Worm (Caenorhabditis elegans) whole organism, L1 larva: ENCODE results near the gene F37B4.15.

Experiments used
- C16A3.4 ChIP-seq: fragments of 150-350 bp; optimal IDR thresholded peaks from 2 replicates; lab custom pipeline; 2014; ENCODE audit warnings: missing biosample characterization, missing genetic modification characterization
- C34B4.2 ChIP-seq: sonication (generic microtip); optimal IDR thresholded peaks from 2 replicates; lab custom pipeline; 2017; ENCODE audit warnings: mild to moderate bottlenecking, missing genetic modification characterization, missing compliant biosample characterization
- Y116A8C.19 ChIP-seq: sonication (generic microtip); optimal IDR thresholded peaks from 2 replicates; lab custom pipeline; 2016; ENCODE audit warnings: missing compliant biosample characterization, missing genetic modification characterization, borderline replicate concordance
- aha-1 ChIP-seq: fragments of 150-350 bp; optimal IDR thresholded peaks from 2 replicates; lab custom pipeline; 2014; ENCODE audit warnings: missing biosample characterization, missing genetic modification characterization
- ama-1 ChIP-seq: fragments of 150-350 bp; optimal IDR thresholded peaks from 2 replicates; lab custom pipeline; 2014
- blmp-1 ChIP-seq: fragments of 150-350 bp; optimal IDR thresholded peaks from 2 replicates; lab custom pipeline; 2014; ENCODE audit warnings: missing biosample characterization, missing genetic modification characterization
- ceh-88 ChIP-seq: fragments of 200-800 bp; sonication (Bioruptor generic); IDR thresholded peaks from 2 replicates; pipeline ENCODE4 v1.3.6; 2022; ENCODE audit warnings: missing genetic modification characterization, missing compliant biosample characterization
- ceh-90 ChIP-seq: sonication (generic microtip); optimal IDR thresholded peaks from 2 replicates; lab custom pipeline; 2016; ENCODE audit warnings: missing genetic modification characterization, missing compliant biosample characterization
- ces-1 ChIP-seq: fragments of 150-350 bp; optimal IDR thresholded peaks from 2 replicates; lab custom pipeline; 2014; ENCODE audit warnings: missing biosample characterization, missing genetic modification reagents, missing genetic modification characterization
- dpl-1 ChIP-seq, 3 experiments: fragments of 150-350 bp in 2 of 3; sonication (generic microtip) in 1 of 3; optimal IDR thresholded peaks; 2 replicates each; lab custom pipeline; 2014 to 2017; ENCODE audit warnings: missing biosample characterization in 3 of 3, missing genetic modification characterization in 3 of 3, missing genetic modification reagents in 3 of 3
- efl-1 ChIP-seq, 4 experiments: fragments of 150-350 bp; optimal IDR thresholded peaks in 3 of 4; peaks in 1 of 4; 1 replicate in 1 of 4; 2 replicates in 3 of 4; lab custom pipeline; 2014; ENCODE audit warnings: missing biosample characterization in 2 of 4, missing genetic modification characterization in 2 of 4, missing genetic modification reagents in 2 of 4
- elt-3 ChIP-seq, 6 experiments: fragments of 150-350 bp in 1 of 6; sonication (generic microtip); optimal IDR thresholded peaks; 2 replicates each; lab custom pipeline; 2017 to 2018; ENCODE audit warnings: missing biosample characterization in 6 of 6, missing genetic modification characterization in 6 of 6, inconsistent platforms in 1 of 6
- fkh-10 ChIP-seq: sonication (generic microtip); optimal IDR thresholded peaks from 2 replicates; lab custom pipeline; 2017; ENCODE audit warnings: missing biosample characterization, missing genetic modification reagents, missing genetic modification characterization
- fkh-4 ChIP-seq: sonication (generic microtip); optimal IDR thresholded peaks from 2 replicates; lab custom pipeline; 2016; ENCODE audit warnings: missing compliant biosample characterization, missing genetic modification characterization, borderline replicate concordance
- fos-1 ChIP-seq: fragments of 150-350 bp; optimal IDR thresholded peaks from 2 replicates; lab custom pipeline; 2014; ENCODE audit warnings: missing biosample characterization, missing genetic modification characterization
- grh-1 ChIP-seq: fragments of 200-800 bp; sonication (Bioruptor generic); IDR thresholded peaks from 2 replicates; pipeline ENCODE4 v1.3.6; 2022; ENCODE audit warnings: missing genetic modification reagents, missing genetic modification characterization, missing compliant biosample characterization
- hpl-2 ChIP-seq: fragments of 150-350 bp; optimal IDR thresholded peaks from 2 replicates; lab custom pipeline; 2014; ENCODE audit warnings: missing biosample characterization, missing genetic modification reagents, missing genetic modification characterization
- irx-1 ChIP-seq: sonication (generic microtip); optimal IDR thresholded peaks from 2 replicates; lab custom pipeline; 2016; ENCODE audit warnings: missing genetic modification characterization, missing compliant biosample characterization
- lin-13 ChIP-seq: fragments of 150-350 bp; optimal IDR thresholded peaks from 2 replicates; lab custom pipeline; 2014; ENCODE audit warnings: missing biosample characterization, missing genetic modification reagents, missing genetic modification characterization
- lin-35 ChIP-seq, 2 experiments: fragments of 150-350 bp; optimal IDR thresholded peaks; 2 replicates each; lab custom pipeline; 2014; ENCODE audit warnings: missing biosample characterization in 2 of 2, missing genetic modification characterization in 2 of 2, missing genetic modification reagents in 2 of 2
- lin-39 ChIP-seq: fragments of 150-350 bp; optimal IDR thresholded peaks from 2 replicates; lab custom pipeline; 2014; ENCODE audit warnings: missing biosample characterization, missing genetic modification reagents, missing genetic modification characterization
- lsy-2 ChIP-seq, 2 experiments: fragments of 150-350 bp; optimal IDR thresholded peaks; 2 replicates each; lab custom pipeline; 2014; ENCODE audit warnings: missing biosample characterization in 2 of 2, missing genetic modification characterization in 2 of 2
- mab-9 ChIP-seq: fragments of 200-800 bp; sonication (Bioruptor generic); IDR thresholded peaks from 2 replicates; pipeline ENCODE4 v1.3.6; 2022; ENCODE audit warnings: missing genetic modification reagents, missing genetic modification characterization, missing compliant biosample characterization
- mdl-1 ChIP-seq, 2 experiments: fragments of 150-350 bp; optimal IDR thresholded peaks; 2 replicates each; lab custom pipeline; 2014 to 2017; ENCODE audit warnings: missing biosample characterization in 2 of 2, missing genetic modification characterization in 2 of 2, inconsistent platforms in 1 of 2
- nhr-12 ChIP-seq: sonication (generic microtip); optimal IDR thresholded peaks from 2 replicates; lab custom pipeline; 2017; ENCODE audit warnings: missing biosample characterization, missing genetic modification characterization
- nhr-19 ChIP-seq: fragments of 200-800 bp; sonication (Bioruptor generic); conservative IDR thresholded peaks from 2 replicates; pipeline ENCODE4 v1.3.6; 2022; ENCODE audit warnings: missing genetic modification characterization, missing compliant biosample characterization
- nhr-20 ChIP-seq: sonication (generic microtip); optimal IDR thresholded peaks from 2 replicates; lab custom pipeline; 2016; ENCODE audit warnings: mild to moderate bottlenecking, missing genetic modification characterization, missing compliant biosample characterization
- nhr-237 ChIP-seq: fragments of 150-350 bp; optimal IDR thresholded peaks from 2 replicates; lab custom pipeline; 2014; ENCODE audit warnings: missing biosample characterization, missing genetic modification characterization
- nhr-71 ChIP-seq: sonication (generic microtip); optimal IDR thresholded peaks from 2 replicates; lab custom pipeline; 2016; ENCODE audit warnings: mild to moderate bottlenecking, missing genetic modification characterization, moderate library complexity, missing compliant biosample characterization
- nhr-76 ChIP-seq: sonication (generic microtip); optimal IDR thresholded peaks from 2 replicates; lab custom pipeline; 2017; ENCODE audit warnings: missing biosample characterization, missing genetic modification characterization
- nhr-90 ChIP-seq: sonication (generic microtip); optimal IDR thresholded peaks from 2 replicates; lab custom pipeline; 2016; ENCODE audit warnings: mild to moderate bottlenecking, missing genetic modification characterization, missing compliant biosample characterization; ENCODE audit not compliant: poor library complexity
- pax-3 ChIP-seq: fragments of 200-800 bp; sonication (Bioruptor generic); optimal IDR thresholded peaks from 2 replicates; lab custom pipeline; 2018; ENCODE audit warnings: mild to moderate bottlenecking, missing genetic modification characterization, moderate library complexity, missing compliant biosample characterization
- pqm-1 ChIP-seq: sonication (generic microtip); optimal IDR thresholded peaks from 3 replicates; lab custom pipeline; 2017; ENCODE audit warnings: missing biosample characterization, missing genetic modification characterization
- skn-1 ChIP-seq: fragments of 150-350 bp; optimal IDR thresholded peaks from 2 replicates; lab custom pipeline; 2014; ENCODE audit warnings: missing biosample characterization, missing genetic modification characterization
- snpc-4 ChIP-seq: fragments of 150-350 bp; optimal IDR thresholded peaks from 2 replicates; lab custom pipeline; 2014; ENCODE audit warnings: missing biosample characterization, missing genetic modification characterization
- sup-37 ChIP-seq: fragments of 200-800 bp; sonication (Bioruptor generic); optimal IDR thresholded peaks from 2 replicates; lab custom pipeline; 2018; ENCODE audit warnings: mild to moderate bottlenecking, missing genetic modification characterization, missing compliant biosample characterization
- tlp-1 ChIP-seq: fragments of 150-350 bp; optimal IDR thresholded peaks from 2 replicates; lab custom pipeline; 2014; ENCODE audit warnings: missing biosample characterization, missing genetic modification characterization
- unc-130 ChIP-seq: fragments of 150-350 bp; optimal IDR thresholded peaks from 2 replicates; lab custom pipeline; 2017; ENCODE audit warnings: missing biosample characterization, missing genetic modification characterization, inconsistent platforms
- unc-30 ChIP-seq: sonication (generic microtip); optimal IDR thresholded peaks from 2 replicates; lab custom pipeline; 2017; ENCODE audit warnings: missing biosample characterization, missing genetic modification characterization
- unc-86 ChIP-seq: sonication (generic microtip); optimal IDR thresholded peaks from 2 replicates; lab custom pipeline; 2016; ENCODE audit warnings: missing genetic modification characterization, missing compliant biosample characterization
- unc-98 ChIP-seq: fragments of 200-800 bp; sonication (Bioruptor generic); IDR thresholded peaks from 2 replicates; pipeline ENCODE4 v1.3.6; 2022; ENCODE audit warnings: missing genetic modification characterization, missing compliant biosample characterization
- vab-15 ChIP-seq: sonication (generic microtip); optimal IDR thresholded peaks from 2 replicates; lab custom pipeline; 2017; ENCODE audit warnings: missing genotype, mild to moderate bottlenecking, missing genetic modification characterization, missing compliant biosample characterization
- xbp-1 ChIP-seq: sonication (generic microtip); optimal IDR thresholded peaks from 2 replicates; lab custom pipeline; 2016; ENCODE audit warnings: missing genetic modification characterization, missing compliant biosample characterization
- ztf-11 ChIP-seq, 2 experiments: sonication (generic microtip); optimal IDR thresholded peaks; 2 replicates each; lab custom pipeline; 2016 to 2017; ENCODE audit warnings: missing genetic modification characterization in 2 of 2, missing biosample characterization in 1 of 2, missing compliant biosample characterization in 1 of 2

F37B4.15 gene

ce11 chrV:2875422-2875821 is 16.6 kb upstream of the F37B4.15 start, which contains the start of gene folt-2 (continued):
- no peak for TF ChIP-seq C34B4.2 (tag; lab: Kevin White, UChicago)
- no peak for TF ChIP-seq unc-130 (tag; lab: Kevin White, UChicago)
- TF ChIP-seq efl-1 (optimal IDR thresholded peaks at IDR 0.05; lab: Kevin White, UChicago) = no peak
- peak in 1 of 2 experiments; percentile 22 for TF ChIP-seq efl-1 (GFP tag; optimal IDR thresholded peaks at IDR 0.05 in 1 of 2; lab: Kevin White, UChicago)

DNA sequence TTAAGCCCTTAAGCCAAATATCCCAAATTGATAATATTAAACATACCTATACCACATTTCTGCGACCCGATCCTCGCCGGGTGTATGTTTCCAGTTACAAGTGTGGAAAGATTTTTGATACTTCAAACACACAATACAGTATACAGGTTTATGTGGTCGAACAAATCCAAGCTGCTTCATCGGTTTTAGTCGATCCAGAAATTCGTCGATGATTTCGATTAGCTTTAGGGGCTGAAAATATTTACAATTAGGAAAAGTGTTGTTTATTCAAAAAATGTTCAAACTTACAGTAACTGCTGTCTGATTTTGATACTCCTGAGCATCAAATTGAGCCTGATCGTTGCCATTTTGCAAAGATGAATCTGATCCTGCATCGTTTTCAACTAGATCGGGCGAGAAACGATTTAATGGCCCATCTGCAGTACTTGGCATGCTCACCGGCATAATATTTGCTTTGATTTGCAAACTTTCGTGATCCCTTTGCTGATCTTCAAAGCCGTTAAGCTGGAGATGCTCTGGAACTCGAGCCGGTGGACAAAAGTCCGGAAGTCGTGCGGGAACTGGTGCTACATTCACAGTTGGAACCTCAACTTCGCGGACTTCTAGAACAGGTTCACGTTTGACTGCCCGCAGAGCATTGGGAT is 15.7 kb upstream of the F37B4.15 start:
- TF ChIP-seq efl-1 (optimal IDR thresholded peaks at IDR 0.05; lab: Kevin White, UChicago) (no peak), efl-1 (GFP tag; optimal IDR thresholded peaks at IDR 0.05 in 1 of 2; lab: Kevin White, UChicago) (peak in 1 of 2 experiments; percentile 15), ceh-90 (no peak)

DNA sequence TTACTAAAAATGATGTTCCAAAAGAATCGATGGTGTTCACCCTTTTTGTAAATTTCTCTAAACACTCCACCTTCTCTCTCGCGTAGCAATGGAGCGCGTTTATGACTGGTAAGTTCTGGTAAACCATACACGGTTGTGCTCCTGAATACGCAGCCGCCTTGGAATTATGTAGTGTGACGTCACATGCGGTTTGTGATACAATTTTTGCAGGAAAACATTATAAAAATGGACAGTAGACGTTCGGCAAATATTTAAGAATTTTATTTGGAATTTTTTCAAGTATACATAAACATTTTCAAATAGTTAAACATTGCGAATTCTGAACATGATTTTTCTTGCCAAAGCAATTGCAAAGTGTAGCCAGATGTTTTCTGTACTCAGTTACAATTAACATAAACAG is 14.5 kb upstream of the F37B4.15 start, which contains the start of gene F37B4.10:
Gene F37B4.10 (minus strand): TSS at position 101 of the 400 bp plus-strand sequence.
- TF ChIP-seq nhr-12 (tag; lab: Kevin White, UChicago) = no peak
- no peak for TF ChIP-seq blmp-1 (tag; lab: Kevin White, UChicago)
- TF ChIP-seq ceh-88 (GFP tag; lab: Robert Waterston, UW) = no peak
- no peak for TF ChIP-seq irx-1 (tag; lab: Kevin White, UChicago)
- TF ChIP-seq pax-3 (tag; lab: Kevin White, UChicago) = no peak
- TF ChIP-seq lin-35 (GFP tag; optimal IDR thresholded peaks at IDR 0.05; lab: Kevin White, UChicago) = peak; percentile 15 to 22
- no peak for TF ChIP-seq tlp-1 (tag; lab: Kevin White, UChicago)
- TF ChIP-seq nhr-71 (tag; lab: Kevin White, UChicago) = no peak
- TF ChIP-seq mab-9 = no peak
- no peak for TF ChIP-seq xbp-1
- TF ChIP-seq mdl-1 (tag; optimal IDR thresholded peaks at IDR 0.05; lab: Kevin White, UChicago) = no peak
- no peak for TF ChIP-seq aha-1
- TF ChIP-seq efl-1 (optimal IDR thresholded peaks at IDR 0.05; lab: Kevin White, UChicago) = peak; percentile 8 to 18
- TF ChIP-seq efl-1 (GFP tag; optimal IDR thresholded peaks at IDR 0.05 in 1 of 2; lab: Kevin White, UChicago) = no peak
- TF ChIP-seq unc-86 (tag; lab: Kevin White, UChicago) = no peak
- no peak for TF ChIP-seq unc-30 (tag; lab: Kevin White, UChicago)
- no peak for TF ChIP-seq lin-13 (GFP tag; lab: Kevin White, UChicago)
- no peak for TF ChIP-seq sup-37
- no peak for TF ChIP-seq fkh-10
- no peak for TF ChIP-seq ces-1 (GFP tag; lab: Kevin White, UChicago)
- TF ChIP-seq ztf-11 (tag; optimal IDR thresholded peaks at IDR 0.05; lab: Kevin White, UChicago) = no peak
- no peak for TF ChIP-seq unc-98 (GFP tag; lab: Robert Waterston, UW)
- TF ChIP-seq fkh-4 = no peak
- TF ChIP-seq lsy-2 (tag; optimal IDR thresholded peaks at IDR 0.05; lab: Kevin White, UChicago) = peak in 1 of 2 experiments; percentile 11
- TF ChIP-seq dpl-1 (GFP tag; optimal IDR thresholded peaks at IDR 0.05; lab: Kevin White, UChicago) = peak in 1 of 3 experiments; percentile 11
- no peak for TF ChIP-seq fos-1 (tag; lab: Kevin White, UChicago)
- no peak for TF ChIP-seq nhr-19 (GFP tag; lab: Robert Waterston, UW)
- no peak for TF ChIP-seq lin-39 (tag; lab: Kevin White, UChicago)
- TF ChIP-seq grh-1 (GFP tag; lab: Robert Waterston, UW) = no peak
- TF ChIP-seq skn-1 = no peak
- TF ChIP-seq nhr-20 (tag; lab: Kevin White, UChicago) = no peak

ce11 chrV:2879801-2880200 is 12.2 kb upstream of the F37B4.15 start, which contains the start of gene str-39:
str-39 (minus strand) TSS chrV:2879901.
- no peak for TF ChIP-seq C16A3.4 (tag; lab: Kevin White, UChicago)
- TF ChIP-seq elt-3 (tag; optimal IDR thresholded peaks at IDR 0.05; lab: Kevin White, UChicago) = no peak
- TF ChIP-seq lin-39 (tag; lab: Kevin White, UChicago) = no peak
- TF ChIP-seq Y116A8C.19 (tag; lab: Kevin White, UChicago) = no peak
- no peak for TF ChIP-seq ama-1
- no peak for TF ChIP-seq nhr-237
- TF ChIP-seq pqm-1 (tag; lab: Kevin White, UChicago) = no peak
- TF ChIP-seq dpl-1 (GFP tag; optimal IDR thresholded peaks at IDR 0.05; lab: Kevin White, UChicago) = no peak
- TF ChIP-seq ceh-90 = no peak
- TF ChIP-seq vab-15 (tag; lab: Kevin White, UChicago) = no peak
- no peak for TF ChIP-seq ces-1 (GFP tag; lab: Kevin White, UChicago)
- no peak for TF ChIP-seq nhr-76 (tag; lab: Kevin White, UChicago)
- TF ChIP-seq ceh-88 (GFP tag; lab: Robert Waterston, UW) = no peak
- no peak for TF ChIP-seq snpc-4 (tag; lab: Kevin White, UChicago)
- no peak for TF ChIP-seq nhr-90
- no peak for TF ChIP-seq hpl-2 (GFP tag; lab: Kevin White, UChicago)
- no peak for TF ChIP-seq efl-1 (optimal IDR thresholded peaks at IDR 0.05; lab: Kevin White, UChicago)
- no peak for TF ChIP-seq efl-1 (GFP tag; optimal IDR thresholded peaks at IDR 0.05 in 1 of 2; lab: Kevin White, UChicago)
